Fruit fly (Drosophila melanogaster): ENCODE measurements around the gene Pdp1.

The Pdp1 gene

dm6 chr3L:7855778-7856625 is 11.2 kb downstream of the Pdp1 start (continued):
- TF ChIP-seq D (optimal IDR thresholded peaks at IDR 0.05) (no peak), D (GFP tag; optimal IDR thresholded peaks at IDR 0.05) (peak; percentile 65), ttk (GFP tag; IDR thresholded peaks at IDR 0.05) (no peak; the same call in 1 of the 2 replicates), tup (GFP tag; optimal IDR thresholded peaks at IDR 0.05) (no peak), CG11695 (GFP tag; IDR thresholded peaks at IDR 0.05) (peak; percentile 91), ATbp (GFP tag; optimal IDR thresholded peaks at IDR 0.05) (peak; percentile 24), CG17359 (tag; optimal IDR thresholded peaks at IDR 0.05) (peak; percentile 87), CG9727 (GFP tag; optimal IDR thresholded peaks at IDR 0.05) (peak; percentile 83), CkIIα-i1 (GFP tag; IDR thresholded peaks at IDR 0.05) (no peak), CG15514 (GFP tag; optimal IDR thresholded peaks at IDR 0.05) (peak; percentile 52), Sry-δ (GFP tag; optimal IDR thresholded peaks at IDR 0.05) (no peak), HmgZ (tag; optimal IDR thresholded peaks at IDR 0.05) (no peak), CG12391 (tag; optimal IDR thresholded peaks at IDR 0.05) (peak; percentile 90), CG12744 (GFP tag; optimal IDR thresholded peaks at IDR 0.05) (no peak), CG4820 (GFP tag; optimal IDR thresholded peaks at IDR 0.05) (peak; percentile 73), CG4707 (GFP tag; optimal IDR thresholded peaks at IDR 0.05) (no peak), pnt (GFP tag; optimal IDR thresholded peaks at IDR 0.05) (no peak), CG15269 (tag; optimal IDR thresholded peaks at IDR 0.05) (peak; percentile 94), Adf1 (GFP tag; IDR thresholded peaks at IDR 0.05) (no peak; the same call in 1 of the 2 replicates), ftz-f1 (GFP tag; optimal IDR thresholded peaks at IDR 0.05) (no peak), mld (GFP tag; IDR thresholded peaks at IDR 0.05; ENCODE audit: partially characterized antibody) (no peak), tx (GFP tag; optimal IDR thresholded peaks at IDR 0.05) (no peak), YL-1 (GFP tag; optimal IDR thresholded peaks at IDR 0.05) (no peak), CG31388 (GFP tag; optimal IDR thresholded peaks at IDR 0.05) (peak; percentile 17), lmd (GFP tag; IDR thresholded peaks at IDR 0.05) (peak; percentile 81), E2f2 (GFP tag; IDR thresholded peaks at IDR 0.05) (peak; percentile 53; the same call in 1 of the 2 replicates), Hey (tag; optimal IDR thresholded peaks at IDR 0.05) (no peak), aop (GFP tag; IDR thresholded peaks at IDR 0.05) (no peak), CG4617 (GFP tag; optimal IDR thresholded peaks at IDR 0.05; ENCODE audit: borderline replicate concordance) (peak; percentile 30), nerfin-2 (GFP tag; IDR thresholded peaks at IDR 0.05; ENCODE audit: partially characterized antibody) (no peak), CG10267 (tag; optimal IDR thresholded peaks at IDR 0.05) (peak; percentile 79), CG2202 (tag; optimal IDR thresholded peaks at IDR 0.05) (no peak), Oaz (GFP tag; IDR thresholded peaks at IDR 0.05) (no peak; the same call in 1 of the 2 replicates), phol (tag; optimal IDR thresholded peaks at IDR 0.05) (peak; percentile 91), CG11085 (GFP tag; IDR thresholded peaks at IDR 0.05) (peak; percentile 65), Xrp1 (GFP tag; IDR thresholded peaks at IDR 0.05) (peak; percentile 76), CG10431 (GFP tag; optimal IDR thresholded peaks at IDR 0.05) (no peak), ham (GFP tag; IDR thresholded peaks at IDR 0.05) (0 out of 2 replicates have a peak, but pooled peaks have one; percentile 15), jing (GFP tag; optimal IDR thresholded peaks at IDR 0.05) (no peak), pzg (GFP tag; optimal IDR thresholded peaks at IDR 0.05) (no peak), Scr (GFP tag; IDR thresholded peaks at IDR 0.05; ENCODE audit: partially characterized antibody) (no peak), emc (GFP tag; optimal IDR thresholded peaks at IDR 0.05) (no peak), CG2889 (GFP tag; IDR thresholded peaks at IDR 0.05) (no peak), CG11093 (GFP tag; IDR thresholded peaks at IDR 0.05) (peak; percentile 61; the same call in 2 of the 3 replicates), CG16813 (GFP tag; IDR thresholded peaks at IDR 0.05; ENCODE audit: partially characterized antibody) (no peak), bigmax (GFP tag; optimal IDR thresholded peaks at IDR 0.05) (no peak), CG12155 (GFP tag; optimal IDR thresholded peaks at IDR 0.05) (peak; percentile 77), slp2 (GFP tag; optimal IDR thresholded peaks at IDR 0.05) (no peak), CG14667 (GFP tag; IDR thresholded peaks at IDR 0.05) (peak; percentile 71)
